Worm (Caenorhabditis elegans): Measurements from ENCODE around the gene F54H5.3.

The F54H5.3 gene

DNA sequence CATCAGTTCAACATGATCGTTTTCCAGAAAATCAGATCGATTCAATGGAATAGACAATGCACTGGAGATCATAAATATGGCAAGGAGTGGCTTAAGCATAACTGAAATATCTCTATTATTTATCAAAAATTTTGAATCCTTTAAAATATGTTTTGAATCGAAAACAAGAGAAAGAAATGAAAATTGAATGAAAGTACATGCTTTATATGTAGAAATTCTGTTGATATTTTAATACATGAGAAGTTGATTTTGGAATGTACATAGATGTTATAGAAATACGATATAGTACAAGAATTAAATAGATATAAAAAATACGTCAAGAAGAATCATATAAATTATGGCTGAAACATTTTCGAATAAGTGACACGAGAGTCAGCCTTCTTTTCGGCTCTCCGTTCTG is 29.7 kb upstream of the F54H5.3 start, which contains the start of gene C56C10.9:
Gene C56C10.9, minus strand, starts transcription at position 101 of the 400 bp plus-strand sequence.
- TF ChIP-seq lir-3 (tag; optimal IDR thresholded peaks at IDR 0.05; ENCODE audit: poor library complexity) = no peak
- TF ChIP-seq unc-62 (GFP tag; optimal IDR thresholded peaks at IDR 0.05) = no peak
- no peak for TF ChIP-seq F16B12.6 (tag; optimal IDR thresholded peaks at IDR 0.05)
- TF ChIP-seq ets-5 (GFP tag; IDR thresholded peaks at IDR 0.05) = no peak
- TF ChIP-seq fos-1 (tag; optimal IDR thresholded peaks at IDR 0.05) = no peak
- TF ChIP-seq snu-23 (GFP tag; optimal IDR thresholded peaks at IDR 0.05) = no peak

- no peak for TF ChIP-seq lin-13 (GFP tag; optimal IDR thresholded peaks at IDR 0.05)
- TF ChIP-seq nhr-90 (tag; optimal IDR thresholded peaks at IDR 0.05; ENCODE audit: poor library complexity) = no peak
- no peak for TF ChIP-seq aha-1 (tag; optimal IDR thresholded peaks at IDR 0.05)
- no peak for TF ChIP-seq elt-2 (tag; optimal IDR thresholded peaks at IDR 0.05)
- TF ChIP-seq nhr-19 (GFP tag; conservative IDR thresholded peaks at IDR 0.05) = no peak
- TF ChIP-seq unc-86 (tag; optimal IDR thresholded peaks at IDR 0.05) = no peak
- TF ChIP-seq ces-1 (GFP tag; optimal IDR thresholded peaks at IDR 0.05) = no peak
- no peak for TF ChIP-seq isw-1 (GFP tag; IDR thresholded peaks at IDR 0.05)
- no peak for TF ChIP-seq hpl-2 (GFP tag; optimal IDR thresholded peaks at IDR 0.05)
- TF ChIP-seq nhr-71 (tag; optimal IDR thresholded peaks at IDR 0.05) = no peak
- no peak for TF ChIP-seq ama-1 (optimal IDR thresholded peaks at IDR 0.05)
- TF ChIP-seq fkh-10 (GFP tag; optimal IDR thresholded peaks at IDR 0.05) = no peak
- TF ChIP-seq ztf-4 (tag; optimal IDR thresholded peaks at IDR 0.05) = no peak
Observed at ce11 chrII:6594151-6594550, 27.8 kb upstream of the F54H5.3 start, which contains the start of gene aipr-1. TSS of gene aipr-1 (minus strand) at chrII:6594251.

DNA sequence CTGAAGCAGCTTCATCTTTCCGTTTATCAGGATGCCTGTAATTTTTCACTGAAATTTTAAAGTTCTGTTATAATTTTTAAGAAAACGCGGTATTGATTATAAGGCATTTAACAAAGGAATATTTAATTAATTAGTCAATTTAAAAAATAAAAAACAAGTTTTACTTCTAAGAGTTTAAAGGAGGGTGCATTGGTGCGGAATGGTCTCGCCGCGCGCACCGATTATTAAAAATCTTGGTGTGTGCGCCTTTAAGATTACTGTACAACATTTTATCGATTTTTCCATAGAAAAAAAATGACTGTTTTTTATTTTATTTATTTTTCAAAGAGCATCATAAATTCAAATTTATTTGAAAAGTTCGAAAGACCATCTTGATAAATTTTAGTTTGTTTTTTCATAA is 24.5 kb upstream of the F54H5.3 start:
- no peak for TF ChIP-seq nhr-11 (tag; optimal IDR thresholded peaks at IDR 0.05)
- no peak for TF ChIP-seq fos-1 (tag; optimal IDR thresholded peaks at IDR 0.05)
- no peak for TF ChIP-seq dsc-1 (tag; optimal IDR thresholded peaks at IDR 0.05)
- no peak for TF ChIP-seq ztf-11 (tag; optimal IDR thresholded peaks at IDR 0.05)
- TF ChIP-seq nhr-84 (tag; optimal IDR thresholded peaks at IDR 0.05) = no peak
- TF ChIP-seq F16B12.6 (tag; optimal IDR thresholded peaks at IDR 0.05) = no peak
- no peak for TF ChIP-seq alr-1 (tag; optimal IDR thresholded peaks at IDR 0.05; ENCODE audit: borderline replicate concordance)
- TF ChIP-seq ceh-82 (tag; optimal IDR thresholded peaks at IDR 0.05) = no peak
- no peak for TF ChIP-seq nhr-76 (tag; optimal IDR thresholded peaks at IDR 0.05)
- no peak for TF ChIP-seq lir-3 (tag; optimal IDR thresholded peaks at IDR 0.05; ENCODE audit: poor library complexity)
- no peak for TF ChIP-seq fkh-4 (tag; optimal IDR thresholded peaks at IDR 0.05; ENCODE audit: borderline replicate concordance)

- peak; percentile 1 for TF ChIP-seq fkh-8 (tag; optimal IDR thresholded peaks at IDR 0.05)
- TF ChIP-seq lin-15B (tag; optimal IDR thresholded peaks at IDR 0.05) = peak; percentile 2
- no peak for TF ChIP-seq nhr-19 (GFP tag; conservative IDR thresholded peaks at IDR 0.05)
- no peak for TF ChIP-seq zag-1 (tag; optimal IDR thresholded peaks at IDR 0.05)
- TF ChIP-seq skn-1 (tag; optimal IDR thresholded peaks at IDR 0.05) = no peak
- TF ChIP-seq efl-1 (optimal IDR thresholded peaks at IDR 0.05) = peak; percentile 2 to 10
- TF ChIP-seq efl-1 (GFP tag; optimal IDR thresholded peaks at IDR 0.05 in 1 of 2) = peak in 1 of 2 experiments; percentile 12
- TF ChIP-seq F16B12.6 (tag; optimal IDR thresholded peaks at IDR 0.05) = peak; percentile 4
- TF ChIP-seq ceh-90 (tag; optimal IDR thresholded peaks at IDR 0.05) = no peak
- peak in 1 of 3 experiments; percentile 11 for TF ChIP-seq ceh-82 (tag; optimal IDR thresholded peaks at IDR 0.05)
- peak in 1 of 3 experiments; percentile 21 for TF ChIP-seq dpl-1 (GFP tag; optimal IDR thresholded peaks at IDR 0.05)
- peak in 1 of 2 experiments; percentile 15 for TF ChIP-seq lsy-2 (tag; optimal IDR thresholded peaks at IDR 0.05)
- TF ChIP-seq lin-14 (GFP tag; optimal IDR thresholded peaks at IDR 0.05) = peak; percentile 60
Observed at ce11 chrII:6598050-6598449, 23.9 kb upstream of the F54H5.3 start, which contains the start of gene dnj-8. TSS of gene dnj-8 (minus strand) at chrII:6598080.
